Worm (Caenorhabditis elegans): ENCODE measurements around the gene C44H9.4.

Gene C44H9.4

DNA sequence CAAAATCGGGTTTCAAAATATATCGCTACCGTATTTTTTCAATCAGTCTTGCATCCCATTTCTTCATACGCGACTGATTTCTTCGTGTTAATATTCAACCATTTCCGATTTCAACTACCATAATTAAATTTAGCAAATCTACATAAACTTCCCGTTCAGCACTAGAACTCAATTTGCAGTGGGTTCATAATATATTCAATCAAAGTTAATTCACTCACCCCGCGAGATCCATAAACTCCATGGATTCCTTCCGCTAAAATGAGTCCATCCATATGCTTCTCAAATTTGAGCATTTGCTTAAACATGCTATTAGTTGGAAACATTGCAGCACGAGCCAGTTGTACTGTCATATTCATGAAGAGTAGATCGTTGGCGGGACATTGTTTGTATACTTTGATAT lies 17.0 kb upstream of the C44H9.4 start:
- peak; percentile 65 for TF ChIP-seq unc-42 (tag; optimal IDR thresholded peaks at IDR 0.05)
- no peak for TF ChIP-seq T23F11.4 (GFP tag; optimal IDR thresholded peaks at IDR 0.05)

DNA sequence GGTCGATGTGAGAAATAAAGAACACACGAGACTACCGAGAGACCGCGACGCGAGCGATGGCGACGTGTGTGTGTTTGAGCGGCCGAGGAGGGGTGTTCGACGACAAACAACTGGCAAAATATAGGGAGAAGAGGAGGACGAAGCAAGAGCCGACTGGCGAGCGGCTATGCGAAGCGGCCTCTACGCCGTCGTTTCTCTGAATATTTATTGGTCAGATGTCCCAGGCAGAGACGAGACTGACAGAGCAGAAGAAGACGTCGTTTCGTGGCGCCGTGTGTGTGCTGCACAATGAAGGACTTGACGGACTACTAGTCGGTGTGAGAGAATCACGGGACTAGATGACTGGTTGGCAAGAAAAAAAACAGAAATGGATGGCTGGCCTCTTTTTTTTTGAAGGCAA lies 16.3 kb upstream of the C44H9.4 start:
- TF ChIP-seq nhr-232 (tag; optimal IDR thresholded peaks at IDR 0.05) (no peak), syd-9 (tag; optimal IDR thresholded peaks at IDR 0.05) (peak; percentile 20), ceh-14 (tag; optimal IDR thresholded peaks at IDR 0.05) (peak; percentile 4), hlh-6 (tag; optimal IDR thresholded peaks at IDR 0.05) (peak; percentile 41), tbx-2 (tag; optimal IDR thresholded peaks at IDR 0.05) (peak; percentile 20), ceh-2 (tag; optimal IDR thresholded peaks at IDR 0.05) (peak; percentile 13), elt-2 (tag; optimal IDR thresholded peaks at IDR 0.05) (no peak)

DNA sequence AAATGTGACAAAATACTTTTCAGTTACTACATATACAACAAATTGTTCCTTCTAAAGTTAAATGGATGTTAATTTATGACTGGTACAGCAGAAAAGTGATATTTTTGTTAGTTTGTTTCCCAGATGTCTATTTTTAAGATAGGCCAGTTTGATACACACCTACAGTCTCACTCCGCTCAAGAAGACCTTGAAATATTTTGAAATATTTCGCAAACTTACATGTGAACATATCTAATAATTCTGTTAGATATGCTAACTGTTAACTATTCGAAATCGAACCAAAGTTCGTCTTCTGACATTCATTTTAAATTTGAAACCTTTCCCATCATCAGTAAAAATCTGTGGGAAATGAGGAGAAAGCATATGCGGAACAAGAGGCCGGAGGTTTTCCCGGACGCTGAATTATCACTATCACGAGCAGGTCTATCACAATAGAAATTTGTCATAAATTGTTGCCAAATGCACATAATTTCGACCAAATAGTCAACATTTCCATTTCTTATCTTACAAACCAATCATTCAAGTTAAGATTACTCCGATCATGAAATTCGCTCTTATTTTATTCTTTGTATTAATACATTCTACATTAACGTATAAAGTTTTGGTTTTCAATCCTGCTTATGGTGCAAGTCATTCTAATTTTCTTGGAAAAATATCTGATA lies 15.6 kb upstream of the C44H9.4 start, which contains the start of the genes ZC443.4 and ugt-18:
Gene ZC443.4 (minus strand): TSS at position 95 of the 662 bp plus-strand sequence.
Gene ugt-18 (plus strand): TSS at position 469 of the 662 bp plus-strand sequence.
- TF ChIP-seq syd-9 (tag; optimal IDR thresholded peaks at IDR 0.05) = no peak
- no peak for TF ChIP-seq ceh-19 (GFP tag; optimal IDR thresholded peaks at IDR 0.05)
- TF ChIP-seq ceh-30 (tag; optimal IDR thresholded peaks at IDR 0.05) = no peak
- no peak for TF ChIP-seq ceh-22 (tag; optimal IDR thresholded peaks at IDR 0.05)

DNA sequence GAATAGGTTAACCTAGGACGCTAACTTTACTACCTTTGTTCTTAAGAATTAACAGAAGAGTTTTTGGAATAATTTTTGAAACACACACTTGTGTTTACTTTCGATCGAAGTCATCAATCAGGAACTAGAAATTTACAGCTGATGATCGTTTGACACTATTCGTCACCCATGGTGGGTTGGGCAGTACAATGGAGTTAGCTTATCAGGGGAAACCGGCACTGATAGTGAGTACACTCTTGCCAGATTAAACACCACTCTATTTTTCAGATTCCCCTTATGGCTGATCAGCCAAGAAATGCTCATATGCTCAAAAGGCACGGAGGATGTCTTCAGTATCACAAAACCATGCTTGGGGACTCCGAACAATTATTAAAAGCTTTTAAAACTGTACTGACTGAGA lies 13.4 kb upstream of the C44H9.4 start:
- TF ChIP-seq lin-11 (tag; optimal IDR thresholded peaks at IDR 0.05) = no peak
- TF ChIP-seq elt-2 (tag; optimal IDR thresholded peaks at IDR 0.05) = peak; percentile 61
- TF ChIP-seq ttx-3 (tag; optimal IDR thresholded peaks at IDR 0.05) = no peak
- TF ChIP-seq gmeb-2 (tag; optimal IDR thresholded peaks at IDR 0.05) = no peak
- TF ChIP-seq ceh-2 (tag; optimal IDR thresholded peaks at IDR 0.05) = no peak
- no peak for TF ChIP-seq pha-4 (tag; optimal IDR thresholded peaks at IDR 0.05)
- no peak for TF ChIP-seq ahr-1 (tag; optimal IDR thresholded peaks at IDR 0.05)
- TF ChIP-seq unc-3 (GFP tag; conservative IDR thresholded peaks at IDR 0.05) = no peak
- no peak for TF ChIP-seq unc-3 (tag; optimal IDR thresholded peaks at IDR 0.05)
- TF ChIP-seq ceh-19 (GFP tag; optimal IDR thresholded peaks at IDR 0.05) = no peak

DNA sequence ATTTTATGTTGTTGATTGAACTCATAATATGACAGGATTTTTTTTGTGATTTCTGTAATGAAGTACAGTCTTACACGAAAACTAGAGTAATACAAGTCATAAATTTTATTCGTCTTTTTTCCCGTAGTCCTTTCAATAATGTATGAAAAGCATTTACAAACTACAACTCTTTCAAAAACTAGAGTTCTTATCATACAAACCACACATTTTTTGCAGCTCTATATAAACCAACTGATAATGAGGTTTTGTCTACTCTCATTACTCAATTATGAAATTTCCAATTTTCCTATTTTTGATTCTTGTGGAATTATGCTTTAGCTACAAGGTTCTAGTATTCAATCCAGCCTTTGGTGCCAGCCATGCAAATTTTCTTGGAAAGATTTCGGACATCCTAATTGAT lies 10.7 kb upstream of the C44H9.4 start, which contains the start of gene ugt-16:
Gene ugt-16 (plus strand): TSS at position 248 of the 400 bp plus-strand sequence.
- no peak for TF ChIP-seq ama-1 (optimal IDR thresholded peaks at IDR 0.05)
- peak; percentile 1 for TF ChIP-seq elt-2 (tag; optimal IDR thresholded peaks at IDR 0.05)

DNA sequence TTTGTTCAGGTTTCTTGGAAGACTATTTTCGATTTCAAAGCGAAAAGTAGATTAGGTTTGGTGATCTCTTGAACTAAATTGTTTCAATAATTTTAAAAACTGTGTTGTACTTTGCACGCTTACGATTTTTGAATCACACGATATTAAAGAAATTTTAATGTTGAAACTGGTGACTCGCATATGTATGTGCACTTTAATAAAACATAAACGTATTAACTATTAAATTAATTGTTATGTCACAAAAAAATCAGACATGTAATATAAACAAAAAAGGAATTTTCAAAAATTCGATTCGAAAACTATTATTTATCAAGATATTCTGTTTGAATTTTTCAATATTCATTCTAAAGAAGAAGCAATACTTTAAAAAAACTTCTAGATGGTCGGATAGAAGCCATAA lies 8.3 kb upstream of the C44H9.4 start, which contains the start of gene ugt-15:
Gene ugt-15 (plus strand): TSS at position 301 of the 400 bp plus-strand sequence.
- TF ChIP-seq unc-86 (tag; optimal IDR thresholded peaks at IDR 0.05) (no peak), tbx-7 (tag; optimal IDR thresholded peaks at IDR 0.05) (no peak), ceh-18 (tag; optimal IDR thresholded peaks at IDR 0.05) (no peak), hlh-13 (GFP tag; optimal IDR thresholded peaks at IDR 0.05) (no peak), ceh-2 (tag; optimal IDR thresholded peaks at IDR 0.05) (no peak), nhr-11 (tag; optimal IDR thresholded peaks at IDR 0.05) (no peak), pros-1 (tag; optimal IDR thresholded peaks at IDR 0.05) (no peak), madf-2 (tag; optimal IDR thresholded peaks at IDR 0.05) (no peak)

DNA sequence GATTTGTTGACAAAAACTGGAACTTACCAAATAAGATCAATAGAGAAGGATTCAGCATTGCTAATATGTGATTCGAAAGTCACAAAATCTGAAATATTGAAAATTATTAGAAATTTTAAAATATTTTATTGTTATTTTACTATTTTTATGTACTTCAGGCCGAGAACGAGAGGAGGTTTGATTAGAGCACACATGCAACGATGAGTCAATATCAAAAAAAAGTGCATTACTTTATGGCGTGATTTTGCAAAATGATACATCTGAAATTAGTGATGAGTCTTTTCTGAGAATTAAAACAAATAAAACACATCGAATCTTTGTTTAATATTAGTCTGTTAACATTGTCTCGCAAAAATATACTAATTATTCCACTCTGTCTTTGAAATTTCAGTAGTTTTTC lies 9.3 kb downstream of the C44H9.4 start:
- TF ChIP-seq unc-86 (tag; optimal IDR thresholded peaks at IDR 0.05) (no peak), sox-2 (GFP tag; IDR thresholded peaks at IDR 0.05) (no peak), ceh-45 (GFP tag; IDR thresholded peaks at IDR 0.05) (no peak), ceh-30 (tag; optimal IDR thresholded peaks at IDR 0.05) (no peak), ama-1 (optimal IDR thresholded peaks at IDR 0.05) (no peak), pha-4 (tag; optimal IDR thresholded peaks at IDR 0.05) (no peak), Y22D7AL.16 (tag; optimal IDR thresholded peaks at IDR 0.05) (no peak), tbx-7 (tag; optimal IDR thresholded peaks at IDR 0.05) (no peak), ahr-1 (tag; optimal IDR thresholded peaks at IDR 0.05) (no peak), ceh-2 (tag; optimal IDR thresholded peaks at IDR 0.05) (no peak)
